Fruit fly (Drosophila melanogaster): ENCODE results near the gene red.

dm6 chr3R:14255808-14256207 lies 33.1 kb upstream of the red start, which contains the start of gene CG43179:
- TF ChIP-seq usp (GFP tag; optimal IDR thresholded peaks at IDR 0.05) (no peak), psq (optimal IDR thresholded peaks at IDR 0.05) (no peak), CG8478 (optimal IDR thresholded peaks at IDR 0.05) (no peak), EcR (GFP tag; optimal IDR thresholded peaks at IDR 0.05) (no peak), pan (optimal IDR thresholded peaks at IDR 0.05) (no peak)
